Worm (Caenorhabditis elegans): ENCODE results near the gene lpd-9.

DNA sequence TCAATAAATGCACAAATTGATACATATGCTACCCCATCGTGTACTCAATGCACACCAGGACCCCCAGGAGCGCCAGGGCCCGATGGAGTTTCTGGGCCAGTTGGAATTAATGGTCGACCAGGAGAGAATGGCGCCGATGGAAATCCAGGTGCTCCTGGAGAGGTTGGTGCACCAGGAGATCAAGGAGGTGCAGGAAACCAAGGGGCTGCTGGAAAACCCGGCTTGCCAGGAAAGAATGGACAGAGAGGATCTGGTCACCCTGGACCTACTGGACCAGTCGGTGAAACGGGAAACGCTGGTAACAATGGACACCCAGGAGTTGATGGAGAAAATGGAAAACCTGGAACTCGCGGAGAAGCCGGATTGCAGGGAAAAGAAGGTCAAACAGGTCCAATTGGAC lies 17.5 kb upstream of the lpd-9 start:
- no peak for TF ChIP-seq hmg-4 (GFP tag; optimal IDR thresholded peaks at IDR 0.05)
- no peak for TF ChIP-seq ama-1 (optimal IDR thresholded peaks at IDR 0.05)
- TF ChIP-seq flt-1 (GFP tag; IDR thresholded peaks at IDR 0.05) = no peak
- TF ChIP-seq sea-1 (GFP tag; conservative IDR thresholded peaks at IDR 0.05) = no peak
- no peak for TF ChIP-seq ceh-36 (tag; optimal IDR thresholded peaks at IDR 0.05)
- TF ChIP-seq F13C5.2 (tag; optimal IDR thresholded peaks at IDR 0.05) = no peak
- no peak for TF ChIP-seq scrt-1 (GFP tag; IDR thresholded peaks at IDR 0.05)
